Worm (Caenorhabditis elegans): Measurements from ENCODE around the gene F08G2.8.
"Not testable (repeated sequence)": the region's sequence is repeated elsewhere in the genome, so short reads cannot be mapped to it uniquely, and the experiment has no call there.

DNA sequence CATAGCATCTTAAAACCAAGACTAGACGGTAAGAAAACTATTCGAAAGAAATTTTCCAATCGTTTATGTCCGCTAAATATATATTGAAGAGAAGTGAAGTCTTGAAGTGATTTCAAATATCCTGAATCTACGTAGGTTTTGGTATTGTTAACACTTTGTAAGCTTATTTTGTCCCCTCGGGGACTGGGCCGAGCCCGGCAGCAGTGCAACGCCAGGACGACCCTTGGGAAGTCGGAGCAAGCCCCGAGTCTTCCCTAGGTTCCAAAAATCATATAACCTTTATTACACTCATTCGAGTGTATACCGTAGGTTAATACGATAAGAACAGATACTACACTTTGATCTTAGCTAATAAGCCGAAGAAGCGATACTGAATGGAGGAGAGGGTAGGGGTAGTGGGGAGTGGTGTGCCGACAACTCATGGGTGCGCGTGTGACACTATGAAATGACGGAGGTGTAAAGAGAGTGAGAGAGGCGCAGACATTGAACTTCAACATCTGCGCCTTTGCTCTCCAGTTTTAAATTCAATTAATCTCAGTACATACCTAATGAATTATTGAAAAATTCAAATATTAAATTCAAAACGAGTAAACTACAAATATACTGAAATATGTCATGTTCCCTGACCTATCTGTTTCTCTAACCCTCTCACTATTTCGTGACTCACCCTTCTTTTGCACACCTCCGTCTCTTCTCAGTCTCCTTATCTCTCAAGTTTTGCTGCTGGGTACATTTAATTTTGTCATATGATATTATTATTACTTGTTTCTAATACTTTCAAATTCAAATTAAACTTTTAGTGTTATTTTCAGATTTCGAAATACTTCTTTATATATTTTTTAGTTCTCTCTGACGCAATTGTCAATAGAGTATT is 22.7 kb upstream of the F08G2.8 start:
- TF ChIP-seq flt-1 (GFP tag; IDR thresholded peaks at IDR 0.05); ama-1 (optimal IDR thresholded peaks at IDR 0.05); tra-4 (tag; optimal IDR thresholded peaks at IDR 0.05); B0310.2 (tag; optimal IDR thresholded peaks at IDR 0.05); ceh-13 (GFP tag; optimal IDR thresholded peaks at IDR 0.05); ceh-36 (tag; optimal IDR thresholded peaks at IDR 0.05): not testable (repeated sequence)
